Fruit fly (Drosophila melanogaster) whole organism, embryonic: ENCODE results near the gene chrb.

ENCODE experiments used
- Ada2b ChIP-seq: fragments of 200-800 bp; sonication (Bioruptor generic); IDR thresholded peaks from 2 replicates; pipeline ENCODE4 v1.3.6; 2022; ENCODE audit warnings: missing biosample characterization, missing genetic modification characterization
- Bdp1 ChIP-seq: fragments of 200-800 bp; sonication (Bioruptor generic); optimal IDR thresholded peaks from 3 replicates; lab custom pipeline; 2016; ENCODE audit warnings: missing biosample characterization, missing genetic modification characterization
- CG1024 ChIP-seq: fragments of 200-800 bp; sonication (Bioruptor generic); IDR thresholded peaks from 2 replicates; pipeline ENCODE4 v1.3.6; 2022; ENCODE audit warnings: missing biosample characterization, missing genetic modification characterization
- CG10267 ChIP-seq: fragments of 200-800 bp; sonication (Bioruptor generic); optimal IDR thresholded peaks from 2 replicates; lab custom pipeline; 2018; ENCODE audit warnings: missing biosample characterization, mild to moderate bottlenecking, missing genetic modification characterization, moderate library complexity
- CG11560 ChIP-seq: fragments of 200-800 bp; sonication (Bioruptor generic); IDR thresholded peaks from 3 replicates; pipeline ENCODE4 v1.3.6; 2022; ENCODE audit warnings: missing biosample characterization, missing genetic modification characterization
- CG13296 ChIP-seq: fragments of 200-800 bp; sonication (Bioruptor generic); optimal IDR thresholded peaks from 3 replicates; lab custom pipeline; 2018; ENCODE audit warnings: missing biosample characterization, mild to moderate bottlenecking, missing genetic modification characterization
- CG13775 ChIP-seq: fragments of 200-800 bp; sonication (Bioruptor generic); optimal IDR thresholded peaks from 3 replicates; lab custom pipeline; 2017; ENCODE audit warnings: missing biosample characterization, mild to moderate bottlenecking, missing genetic modification characterization
- CG15011 ChIP-seq: fragments of 200-800 bp; sonication (Bioruptor generic); optimal IDR thresholded peaks from 3 replicates; lab custom pipeline; 2018; ENCODE audit warnings: missing biosample characterization, mild to moderate bottlenecking, missing genetic modification characterization
- CG15269 ChIP-seq: fragments of 200-800 bp; sonication (Bioruptor generic); optimal IDR thresholded peaks from 2 replicates; lab custom pipeline; 2018; ENCODE audit warnings: missing biosample characterization, mild to moderate bottlenecking, missing genetic modification characterization, moderate library complexity
- CG15696 ChIP-seq: fragments of 200-800 bp; sonication (Bioruptor generic); optimal IDR thresholded peaks from 2 replicates; lab custom pipeline; 2019; ENCODE audit warnings: missing biosample characterization, mild to moderate bottlenecking, missing genetic modification characterization, moderate library complexity
- CG17912 ChIP-seq: fragments of 200-800 bp; sonication (Bioruptor generic); optimal IDR thresholded peaks from 2 replicates; lab custom pipeline; 2018; ENCODE audit warnings: missing biosample characterization, mild to moderate bottlenecking, missing genetic modification characterization
- CG18011 ChIP-seq: fragments of 200-800 bp; sonication (Bioruptor generic); optimal IDR thresholded peaks from 2 replicates; lab custom pipeline; 2017; ENCODE audit warnings: missing biosample characterization, missing genetic modification characterization, mild to moderate bottlenecking, moderate library complexity, missing genotype
- CG2120 ChIP-seq: fragments of 200-800 bp; sonication (Bioruptor generic); optimal IDR thresholded peaks from 3 replicates; lab custom pipeline; 2016; ENCODE audit warnings: missing biosample characterization, missing genetic modification characterization
- CG31365 ChIP-seq: fragments of 200-800 bp; sonication (Bioruptor generic); optimal IDR thresholded peaks from 2 replicates; lab custom pipeline; 2018; ENCODE audit warnings: missing biosample characterization, mild to moderate bottlenecking, missing genetic modification characterization
- CG3838 ChIP-seq: fragments of 200-800 bp; sonication (Bioruptor generic); optimal IDR thresholded peaks from 3 replicates; lab custom pipeline; 2016; ENCODE audit warnings: missing biosample characterization, missing genetic modification characterization
- CG4282 ChIP-seq: fragments of 200-800 bp; sonication (Bioruptor generic); optimal IDR thresholded peaks from 2 replicates; lab custom pipeline; 2016; ENCODE audit warnings: missing biosample characterization, missing genetic modification characterization
- CG6175 ChIP-seq: fragments of 200-800 bp; sonication (Bioruptor generic); IDR thresholded peaks from 3 replicates; pipeline ENCODE4 v1.3.6; 2022; ENCODE audit warnings: missing biosample characterization, missing genetic modification characterization
- CG6683 ChIP-seq: fragments of 200-800 bp; sonication (Bioruptor generic); optimal IDR thresholded peaks from 2 replicates; lab custom pipeline; 2017; ENCODE audit warnings: missing biosample characterization, mild to moderate bottlenecking, missing genetic modification characterization, missing genetic modification reagents
- CG7357 ChIP-seq: fragments of 200-800 bp; sonication (Bioruptor generic); IDR thresholded peaks from 3 replicates; pipeline ENCODE4 v1.3.6; 2022; ENCODE audit warnings: missing biosample characterization, missing genetic modification characterization
- CG9817 ChIP-seq: fragments of 200-800 bp; sonication (Bioruptor generic); optimal IDR thresholded peaks from 2 replicates; lab custom pipeline; 2018; ENCODE audit warnings: missing biosample characterization, mild to moderate bottlenecking, missing genetic modification characterization, moderate library complexity
- Chrac-16 ChIP-seq: fragments of 200-800 bp; sonication (Bioruptor generic); optimal IDR thresholded peaks from 3 replicates; lab custom pipeline; 2016; ENCODE audit warnings: missing biosample characterization, missing genetic modification characterization
- D19A ChIP-seq: fragments of 200-800 bp; optimal IDR thresholded peaks from 3 replicates; lab custom pipeline; 2019; ENCODE audit warnings: missing biosample characterization, mild to moderate bottlenecking, missing genetic modification characterization, moderate library complexity
- Dad ChIP-seq: fragments of 200-800 bp; sonication (Bioruptor generic); optimal IDR thresholded peaks from 3 replicates; lab custom pipeline; 2016; ENCODE audit warnings: missing biosample characterization, missing genetic modification characterization
- Dip3 ChIP-seq: fragments of 200-800 bp; sonication (Bioruptor generic); optimal IDR thresholded peaks from 3 replicates; lab custom pipeline; 2016; ENCODE audit warnings: missing biosample characterization, missing genetic modification characterization
- Ets97D ChIP-seq: fragments of 200-800 bp; sonication (Bioruptor generic); optimal IDR thresholded peaks from 3 replicates; lab custom pipeline; 2016; ENCODE audit warnings: missing biosample characterization, missing genetic modification characterization
- Fer2 ChIP-seq: fragments of 200-800 bp; sonication (Bioruptor generic); optimal IDR thresholded peaks from 2 replicates; lab custom pipeline; 2018; ENCODE audit warnings: missing biosample characterization, mild to moderate bottlenecking, missing genetic modification characterization, moderate library complexity
- Gsc ChIP-seq: fragments of 200-800 bp; sonication (Bioruptor generic); IDR thresholded peaks from 2 replicates; pipeline ENCODE4 v1.3.6; 2022; ENCODE audit warnings: missing biosample characterization, missing genetic modification characterization
- Hand ChIP-seq: fragments of 200-800 bp; sonication (Bioruptor generic); optimal IDR thresholded peaks from 2 replicates; lab custom pipeline; 2017; ENCODE audit warnings: mild to moderate bottlenecking, missing biosample characterization, missing genetic modification reagents, missing genetic modification characterization
- NC2α ChIP-seq: fragments of 200-800 bp; sonication (Bioruptor generic); optimal IDR thresholded peaks from 2 replicates; lab custom pipeline; 2016; ENCODE audit warnings: missing biosample characterization, missing genetic modification characterization
- Usf ChIP-seq: fragments of 200-800 bp; sonication (Bioruptor generic); optimal IDR thresholded peaks from 2 replicates; lab custom pipeline; 2017; ENCODE audit warnings: missing genotype, missing biosample characterization, missing genetic modification characterization
- al ChIP-seq: fragments of 200-800 bp; sonication (Bioruptor generic); IDR thresholded peaks from 2 replicates; pipeline ENCODE4 v1.3.6; 2022; ENCODE audit warnings: missing biosample characterization, missing genetic modification characterization
- ap ChIP-seq: fragments of 200-800 bp; sonication (Bioruptor generic); IDR thresholded peaks from 2 replicates; pipeline ENCODE4 v1.3.6; 2022; ENCODE audit warnings: missing biosample characterization, missing genetic modification characterization
- bsh ChIP-seq, 2 experiments: fragments of 200-800 bp; sonication (Bioruptor generic); optimal IDR thresholded peaks; 2 replicates each; lab custom pipeline; 2017 to 2018; ENCODE audit warnings: mild to moderate bottlenecking in 2 of 2, missing biosample characterization in 2 of 2, missing genetic modification characterization in 2 of 2, moderate library complexity in 1 of 2
- ci ChIP-seq: fragments of 200-800 bp; sonication (Bioruptor generic); IDR thresholded peaks from 3 replicates; pipeline ENCODE4 v1.3.6; 2022; ENCODE audit warnings: missing biosample characterization, missing genetic modification characterization
- dati ChIP-seq: fragments of 200-800 bp; sonication (Bioruptor generic); IDR thresholded peaks from 2 replicates; pipeline ENCODE4 v1.3.6; 2022; ENCODE audit warnings: missing biosample characterization, missing genetic modification characterization
- dysf ChIP-seq: fragments of 200-800 bp; sonication (Bioruptor generic); IDR thresholded peaks from 3 replicates; pipeline ENCODE4 v1.3.6; 2022; ENCODE audit warnings: missing biosample characterization, missing genetic modification characterization
- emc ChIP-seq: fragments of 200-800 bp; sonication (Bioruptor generic); optimal IDR thresholded peaks from 2 replicates; lab custom pipeline; 2016; ENCODE audit warnings: missing biosample characterization, missing genetic modification characterization
- ftz-f1 ChIP-seq: fragments of 200-800 bp; sonication (Bioruptor generic); optimal IDR thresholded peaks from 2 replicates; lab custom pipeline; 2016; ENCODE audit warnings: missing biosample characterization, missing genetic modification characterization
- gsb-n ChIP-seq: fragments of 200-800 bp; sonication (Bioruptor generic); optimal IDR thresholded peaks from 3 replicates; lab custom pipeline; 2018; ENCODE audit warnings: missing biosample characterization, mild to moderate bottlenecking, missing genetic modification characterization
- hkb ChIP-seq, 2 experiments: fragments of 200-800 bp in 1 of 2; fragments of >200 bp in 1 of 2; sonication (Bioruptor generic) in 1 of 2; IDR thresholded peaks in 1 of 2; optimal IDR thresholded peaks in 1 of 2; 2 replicates each; pipeline versions ENCODE4 v1.3.6 to Lab custom; 2017 to 2022; ENCODE audit warnings: missing biosample characterization in 1 of 2, missing genetic modification characterization in 1 of 2
- klu ChIP-seq: fragments of 200-800 bp; sonication (Bioruptor generic); IDR thresholded peaks from 2 replicates; pipeline ENCODE4 v1.3.6; 2022; ENCODE audit warnings: missing biosample characterization, missing genetic modification characterization
- otp ChIP-seq: fragments of 200-800 bp; sonication (Bioruptor generic); IDR thresholded peaks from 3 replicates; pipeline ENCODE4, ENCODE4 v1.3.6; 2022; ENCODE audit warnings: missing biosample characterization, missing genetic modification characterization
- scrt ChIP-seq: fragments of 200-800 bp; sonication (Bioruptor generic); optimal IDR thresholded peaks from 2 replicates; lab custom pipeline; 2018; ENCODE audit warnings: missing biosample characterization, mild to moderate bottlenecking, missing genetic modification characterization, moderate library complexity
- sd ChIP-seq: fragments of 200-800 bp; sonication (Bioruptor generic); optimal IDR thresholded peaks from 3 replicates; lab custom pipeline; 2018; ENCODE audit warnings: missing biosample characterization, mild to moderate bottlenecking, missing genetic modification characterization, moderate library complexity
- seq ChIP-seq: fragments of 200-800 bp; sonication (Bioruptor generic); IDR thresholded peaks from 2 replicates; pipeline ENCODE4 v1.3.6; 2022; ENCODE audit warnings: missing biosample characterization, missing genetic modification characterization
- sima ChIP-seq: fragments of 200-800 bp; sonication (Bioruptor generic); optimal IDR thresholded peaks from 2 replicates; lab custom pipeline; 2016; ENCODE audit warnings: missing biosample characterization, missing genetic modification characterization
- slp2 ChIP-seq: fragments of 200-800 bp; sonication (Bioruptor generic); optimal IDR thresholded peaks from 2 replicates; lab custom pipeline; 2016; ENCODE audit warnings: missing biosample characterization, missing genetic modification characterization
- sob ChIP-seq: fragments of 200-800 bp; sonication (Bioruptor generic); IDR thresholded peaks from 2 replicates; pipeline ENCODE4 v1.3.6; 2022; ENCODE audit warnings: missing biosample characterization, missing genetic modification characterization
- tap ChIP-seq: fragments of 200-800 bp; optimal IDR thresholded peaks from 3 replicates; lab custom pipeline; 2019; ENCODE audit warnings: missing biosample characterization, mild to moderate bottlenecking, missing genetic modification characterization, moderate library complexity
- twi ChIP-seq: fragments of 200-800 bp; optimal IDR thresholded peaks from 2 replicates; lab custom pipeline; 2019; ENCODE audit warnings: missing biosample characterization, mild to moderate bottlenecking, missing genetic modification characterization, moderate library complexity
- usp ChIP-seq: fragments of >200 bp; optimal IDR thresholded peaks from 2 replicates; lab custom pipeline; 2017; ENCODE audit warnings: missing biosample characterization, missing genetic modification characterization
- wdn ChIP-seq: fragments of 200-800 bp; sonication (Bioruptor generic); IDR thresholded peaks from 2 replicates; pipeline ENCODE4 v1.3.6; 2022; ENCODE audit warnings: missing biosample characterization, missing genetic modification characterization

The chrb gene

dm6 chr3L:11450535-11450934, 36.8 kb upstream of the chrb start (continued):
- TF ChIP-seq Usf (no peak), sima (no peak), wdn (no peak), bsh (GFP tag; optimal IDR thresholded peaks at IDR 0.05; lab: Kevin White, UChicago) (peak in 1 of 2 experiments; percentile 52), seq (GFP tag; lab: Robert Waterston, UW) (no peak), CG1024 (GFP tag; lab: Robert Waterston, UW) (no peak), usp (no peak), CG15011 (GFP tag; lab: Kevin White, UChicago) (no peak), slp2 (GFP tag; lab: Kevin White, UChicago) (no peak), Chrac-16 (no peak), ci (GFP tag; lab: Robert Waterston, UW) (0 out of 3 replicates have a peak, but pooled peaks have one; percentile 31), Ada2b (GFP tag; lab: Robert Waterston, UW) (0 out of 2 replicates have a peak, but pooled peaks have one; percentile 7), CG17912 (GFP tag; lab: Kevin White, UChicago) (no peak), CG13296 (GFP tag; lab: Kevin White, UChicago) (peak; percentile 47), gsb-n (peak; percentile 24), CG6683 (GFP tag; lab: Kevin White, UChicago) (peak; percentile 16), klu (GFP tag; lab: Robert Waterston, UW) (no peak), CG9817 (no peak), ftz-f1 (GFP tag; lab: Kevin White, UChicago) (no peak), Hand (GFP tag; lab: Kevin White, UChicago) (peak; percentile 53), CG18011 (GFP tag; lab: Kevin White, UChicago) (no peak), Bdp1 (GFP tag; lab: Kevin White, UChicago) (no peak), twi (tag; lab: Kevin White, UChicago) (no peak), NC2α (GFP tag; lab: Kevin White, UChicago) (no peak), Fer2 (tag; lab: Kevin White, UChicago) (no peak), CG3838 (GFP tag; lab: Kevin White, UChicago) (no peak), ap (GFP tag; lab: Robert Waterston, UW) (no peak), dati (GFP tag; lab: Robert Waterston, UW) (no peak), dysf (GFP tag; lab: Robert Waterston, UW) (no peak), CG15696 (tag; lab: Kevin White, UChicago) (peak; percentile 24), CG13775 (GFP tag; lab: Kevin White, UChicago) (peak; percentile 24), tap (tag; lab: Kevin White, UChicago) (peak; percentile 19), al (GFP tag; lab: Robert Waterston, UW) (no peak), Dip3 (GFP tag; lab: Kevin White, UChicago) (no peak), CG15269 (tag; lab: Kevin White, UChicago) (peak; percentile 61), CG11560 (tag; lab: Robert Waterston, UW) (no peak), CG6175 (GFP tag; lab: Robert Waterston, UW) (no peak), otp (no peak), CG2120 (GFP tag; lab: Kevin White, UChicago) (no peak), CG10267 (tag; lab: Kevin White, UChicago) (peak; percentile 49), Gsc (no peak), sd (tag; lab: Kevin White, UChicago) (no peak), scrt (peak; percentile 13), CG31365 (tag; lab: Kevin White, UChicago) (no peak), CG7357 (GFP tag; lab: Robert Waterston, UW) (no peak), D19A (tag; lab: Kevin White, UChicago) (peak; percentile 37), emc (GFP tag; lab: Kevin White, UChicago) (no peak), hkb (optimal IDR thresholded peaks at IDR 0.05; lab: Kevin White, UChicago) (no peak), hkb (GFP tag; IDR thresholded peaks at IDR 0.05; lab: Robert Waterston, UW) (0 out of 2 replicates have a peak, but pooled peaks have one; percentile 20), Dad (no peak), sob (GFP tag; lab: Robert Waterston, UW) (no peak), CG4282 (no peak), Ets97D (GFP tag; lab: Kevin White, UChicago) (no peak)
